Worm (Caenorhabditis elegans) whole organism, mixed stage, embryonic: Measurements from ENCODE around the gene sipa-1.

ENCODE experiments used
- blmp-1 ChIP-seq: fragments of 150-350 bp; optimal IDR thresholded peaks from 2 replicates; lab custom pipeline; 2014; ENCODE audit warnings: missing biosample characterization, missing genetic modification characterization
- ces-1 ChIP-seq: fragments of 150-350 bp; optimal IDR thresholded peaks from 2 replicates; lab custom pipeline; 2014; ENCODE audit warnings: missing biosample characterization, missing genetic modification reagents, missing genetic modification characterization
- cnd-1 ChIP-seq: fragments of 200-800 bp; sonication (Bioruptor generic); optimal IDR thresholded peaks from 2 replicates; lab custom pipeline; 2018; ENCODE audit warnings: mild to moderate bottlenecking, missing genetic modification characterization, missing compliant biosample characterization
- elt-3 ChIP-seq: fragments of 150-350 bp; optimal IDR thresholded peaks from 2 replicates; lab custom pipeline; 2014; ENCODE audit warnings: missing biosample characterization, missing genetic modification characterization
- lsy-2 ChIP-seq: fragments of 150-350 bp; optimal IDR thresholded peaks from 2 replicates; lab custom pipeline; 2014; ENCODE audit warnings: missing biosample characterization, missing genetic modification characterization
- nhr-237 ChIP-seq: fragments of 150-350 bp; optimal IDR thresholded peaks from 2 replicates; lab custom pipeline; 2014; ENCODE audit warnings: missing biosample characterization, missing genetic modification characterization
- nhr-76 ChIP-seq: sonication (generic microtip); optimal IDR thresholded peaks from 2 replicates; lab custom pipeline; 2017; ENCODE audit warnings: missing biosample characterization, missing genetic modification characterization
- snpc-4 ChIP-seq: fragments of 150-350 bp; optimal IDR thresholded peaks from 2 replicates; lab custom pipeline; 2014; ENCODE audit warnings: missing biosample characterization, missing genetic modification characterization
- ztf-11 ChIP-seq: fragments of 150-350 bp; optimal IDR thresholded peaks from 2 replicates; lab custom pipeline; 2014; ENCODE audit warnings: missing biosample characterization, missing genetic modification characterization

- TF ChIP-seq ztf-11: no peak
- no peak for TF ChIP-seq cnd-1 (tag; lab: Kevin White, UChicago)
- TF ChIP-seq nhr-76: no peak
- no peak for TF ChIP-seq elt-3
- no peak for TF ChIP-seq blmp-1
- no peak for TF ChIP-seq snpc-4 (tag; lab: Kevin White, UChicago)
- TF ChIP-seq lsy-2 (tag; lab: Kevin White, UChicago): no peak
- TF ChIP-seq nhr-237 (tag; lab: Kevin White, UChicago): no peak
- peak; percentile 96 for TF ChIP-seq ces-1 (GFP tag; lab: Kevin White, UChicago)
Observed at ce11 chrV:11641298-11641787, 4.3 kb upstream of the sipa-1 start.
